Worm (Caenorhabditis elegans) whole organism, young adult: Measurements from ENCODE around the gene ZC132.9.
A peak's percentile ranks its signal among the peaks of the same experiment; 100 is the strongest.

Experiments
- B0035.1 ChIP-seq: sonication (generic microtip); optimal IDR thresholded peaks from 2 replicates; lab custom pipeline; 2016; ENCODE audit warnings: missing genetic modification characterization, mild to moderate bottlenecking, missing compliant biosample characterization, missing genotype, missing genetic modification reagents
- B0261.1 ChIP-seq: sonication (generic microtip); optimal IDR thresholded peaks from 2 replicates; lab custom pipeline; 2016; ENCODE audit warnings: mild to moderate bottlenecking, missing genetic modification characterization, moderate library complexity, missing compliant biosample characterization
- B0336.3 ChIP-seq: fragments of 200-800 bp; sonication (Bioruptor generic); IDR thresholded peaks from 2 replicates; pipeline ENCODE4 v1.3.6; 2022; ENCODE audit warnings: missing genetic modification characterization, missing compliant biosample characterization
- C06A6.2 ChIP-seq: fragments of 200-800 bp; sonication (Bioruptor generic); conservative IDR thresholded peaks from 2 replicates; pipeline ENCODE4 v1.3.6; 2022; ENCODE audit warnings: missing genetic modification characterization, missing compliant biosample characterization
- F23B12.7 ChIP-seq: sonication (generic microtip); optimal IDR thresholded peaks from 2 replicates; lab custom pipeline; 2017; ENCODE audit warnings: missing genetic modification characterization, mild to moderate bottlenecking, missing compliant biosample characterization, antibody characterized with exemption, moderate library complexity; ENCODE audit not compliant: insufficient read depth
- F39B2.1 ChIP-seq: fragments of 200-800 bp; sonication (Bioruptor generic); IDR thresholded peaks from 2 replicates; pipeline ENCODE4 v1.3.6; 2022; ENCODE audit warnings: missing genetic modification reagents, missing genetic modification characterization, missing compliant biosample characterization
- K11D2.4 ChIP-seq: fragments of 200-800 bp; sonication (Bioruptor generic); IDR thresholded peaks from 2 replicates; pipeline ENCODE4 v1.3.6; 2022; ENCODE audit warnings: missing genetic modification reagents, missing genetic modification characterization, missing compliant biosample characterization
- T07F8.4 ChIP-seq: sonication (generic microtip); optimal IDR thresholded peaks from 2 replicates; lab custom pipeline; 2016; ENCODE audit warnings: mild to moderate bottlenecking, missing genetic modification characterization, moderate library complexity, missing compliant biosample characterization
- Y56A3A.18 ChIP-seq: fragments of 200-800 bp; sonication (Bioruptor generic); IDR thresholded peaks from 2 replicates; pipeline ENCODE4 v1.3.6; 2022; ENCODE audit warnings: missing genetic modification reagents, missing genetic modification characterization, missing compliant biosample characterization
- Y95B8A.8 ChIP-seq: fragments of 200-800 bp; sonication (Bioruptor generic); IDR thresholded peaks from 2 replicates; pipeline ENCODE4 v1.3.6; 2022; ENCODE audit warnings: missing genetic modification reagents, missing genetic modification characterization, missing compliant biosample characterization
- ama-1 ChIP-seq, 3 experiments: fragments of 150-350 bp in 1 of 3; sonication (generic microtip) in 2 of 3; optimal IDR thresholded peaks; 2 replicates each; lab custom pipeline; 2014 to 2018; ENCODE audit warnings: missing biosample characterization in 2 of 3, missing genetic modification characterization in 2 of 3, missing genetic modification reagents in 2 of 3
- aptf-2 ChIP-seq: fragments of 200-800 bp; sonication (Bioruptor generic); conservative IDR thresholded peaks from 2 replicates; pipeline ENCODE4 v1.3.6; 2022; ENCODE audit warnings: missing genetic modification reagents, missing genetic modification characterization, missing compliant biosample characterization
- atf-7 ChIP-seq: sonication (generic microtip); optimal IDR thresholded peaks from 2 replicates; lab custom pipeline; 2017; ENCODE audit warnings: mild to moderate bottlenecking, missing genetic modification characterization, missing compliant biosample characterization
- athp-1 ChIP-seq: sonication (generic microtip); optimal IDR thresholded peaks from 2 replicates; lab custom pipeline; 2017; ENCODE audit warnings: mild to moderate bottlenecking, missing genetic modification characterization, missing compliant biosample characterization
- attf-3 ChIP-seq: fragments of 200-800 bp; sonication (Bioruptor generic); conservative IDR thresholded peaks from 2 replicates; pipeline ENCODE4 v1.3.6; 2022; ENCODE audit warnings: missing genetic modification reagents, missing genetic modification characterization, missing compliant biosample characterization
- attf-6 ChIP-seq: fragments of 200-800 bp; sonication (Bioruptor generic); IDR thresholded peaks from 2 replicates; pipeline ENCODE4 v1.3.6; 2022; ENCODE audit warnings: missing genetic modification reagents, missing genetic modification characterization, missing compliant biosample characterization
- ceh-79 ChIP-seq: sonication (generic microtip); optimal IDR thresholded peaks from 2 replicates; lab custom pipeline; 2017; ENCODE audit warnings: mild to moderate bottlenecking, missing genetic modification characterization, missing compliant biosample characterization
- dpl-1 ChIP-seq: fragments of 150-350 bp; optimal IDR thresholded peaks from 2 replicates; lab custom pipeline; 2014; ENCODE audit warnings: missing biosample characterization, missing genetic modification reagents, missing genetic modification characterization
- efl-1 ChIP-seq: fragments of 150-350 bp; optimal IDR thresholded peaks from 2 replicates; lab custom pipeline; 2014; ENCODE audit warnings: missing biosample characterization, missing genetic modification reagents, missing genetic modification characterization
- gei-17 ChIP-seq: fragments of 200-800 bp; sonication (Bioruptor generic); optimal IDR thresholded peaks from 2 replicates; lab custom pipeline; 2018; ENCODE audit warnings: mild to moderate bottlenecking, missing genetic modification characterization, missing compliant biosample characterization
- him-1 ChIP-seq: sonication (generic microtip); optimal IDR thresholded peaks from 2 replicates; lab custom pipeline; 2016; ENCODE audit warnings: missing genotype, missing genetic modification reagents, missing genetic modification characterization, missing compliant biosample characterization
- hlh-12 ChIP-seq: sonication (generic microtip); optimal IDR thresholded peaks from 2 replicates; lab custom pipeline; 2016; ENCODE audit warnings: missing genetic modification characterization, missing compliant biosample characterization
- hmg-1.2 ChIP-seq: fragments of 200-800 bp; sonication (Bioruptor generic); IDR thresholded peaks from 2 replicates; pipeline ENCODE4 v1.3.6; 2022; ENCODE audit warnings: missing genetic modification reagents, missing genetic modification characterization, missing compliant biosample characterization
- hrde-1 ChIP-seq: sonication (generic microtip); optimal IDR thresholded peaks from 2 replicates; lab custom pipeline; 2016; ENCODE audit warnings: missing genetic modification characterization, mild to moderate bottlenecking, missing compliant biosample characterization, moderate library complexity, missing genotype, missing genetic modification reagents, borderline replicate concordance
- lin-26 ChIP-seq: fragments of 200-800 bp; sonication (Bioruptor generic); IDR thresholded peaks from 2 replicates; pipeline ENCODE4 v1.3.6; 2022; ENCODE audit warnings: missing genetic modification reagents, missing genetic modification characterization, missing compliant biosample characterization
- lin-40 ChIP-seq: sonication (generic microtip); optimal IDR thresholded peaks from 2 replicates; lab custom pipeline; 2016; ENCODE audit warnings: missing genetic modification characterization, mild to moderate bottlenecking, missing compliant biosample characterization, missing genotype, missing genetic modification reagents
- lsl-1 ChIP-seq: fragments of 200-800 bp; sonication (Bioruptor generic); optimal IDR thresholded peaks from 2 replicates; lab custom pipeline; 2018; ENCODE audit warnings: mild to moderate bottlenecking, missing genetic modification characterization, moderate library complexity, missing compliant biosample characterization
- lsy-27 ChIP-seq: sonication (generic microtip); optimal IDR thresholded peaks from 2 replicates; lab custom pipeline; 2017; ENCODE audit warnings: missing genetic modification characterization, mild to moderate bottlenecking, missing compliant biosample characterization, antibody characterized with exemption, missing genotype, borderline replicate concordance; ENCODE audit not compliant: insufficient read depth
- madf-3 ChIP-seq: fragments of 200-800 bp; sonication (Bioruptor generic); IDR thresholded peaks from 2 replicates; pipeline ENCODE4 v1.3.6; 2022; ENCODE audit warnings: missing genetic modification reagents, missing genetic modification characterization, missing compliant biosample characterization
- madf-6 ChIP-seq: fragments of 200-800 bp; sonication (Bioruptor generic); IDR thresholded peaks from 2 replicates; pipeline ENCODE4 v1.3.6; 2022; ENCODE audit warnings: missing genetic modification reagents, missing genetic modification characterization, missing compliant biosample characterization
- mcd-1 ChIP-seq: fragments of 200-800 bp; sonication (Bioruptor generic); IDR thresholded peaks from 2 replicates; pipeline ENCODE4 v1.3.6; 2022; ENCODE audit warnings: missing genetic modification reagents, missing genetic modification characterization, missing compliant biosample characterization
- mel-28 ChIP-seq: sonication (generic microtip); optimal IDR thresholded peaks from 2 replicates; lab custom pipeline; 2016; ENCODE audit warnings: borderline replicate concordance, mild to moderate bottlenecking, missing genetic modification characterization, missing compliant biosample characterization
- nfyb-1 ChIP-seq: fragments of 200-800 bp; sonication (Bioruptor generic); IDR thresholded peaks from 2 replicates; pipeline ENCODE4 v1.3.6; 2022; ENCODE audit warnings: missing genetic modification reagents, missing genetic modification characterization, missing compliant biosample characterization
- rcor-1 ChIP-seq: fragments of 200-800 bp; sonication (Bioruptor generic); IDR thresholded peaks from 2 replicates; pipeline ENCODE4 v1.3.6; 2022; ENCODE audit warnings: missing genetic modification reagents, missing genetic modification characterization, missing compliant biosample characterization
- rec-8 ChIP-seq, 2 experiments: sonication (generic microtip); optimal IDR thresholded peaks; 2 replicates each; lab custom pipeline; 2016; ENCODE audit warnings: mild to moderate bottlenecking in 2 of 2, missing genetic modification characterization in 2 of 2, missing genetic modification reagents in 2 of 2, missing genotype in 2 of 2, missing biosample characterization in 1 of 2, missing compliant biosample characterization in 1 of 2, moderate library complexity in 1 of 2
- snpc-1.1 ChIP-seq: sonication (generic microtip); optimal IDR thresholded peaks from 2 replicates; lab custom pipeline; 2017; ENCODE audit warnings: missing genetic modification characterization, mild to moderate bottlenecking, missing compliant biosample characterization, antibody characterized with exemption, moderate library complexity, missing genotype, missing genetic modification reagents; ENCODE audit not compliant: insufficient read depth
- snpc-1.3 ChIP-seq: sonication (generic microtip); optimal IDR thresholded peaks from 2 replicates; lab custom pipeline; 2017; ENCODE audit warnings: missing genetic modification characterization, mild to moderate bottlenecking, missing compliant biosample characterization, antibody characterized with exemption, moderate library complexity, missing genotype, missing genetic modification reagents; ENCODE audit not compliant: insufficient read depth
- sptf-2 ChIP-seq: fragments of 200-800 bp; sonication (Bioruptor generic); optimal IDR thresholded peaks from 2 replicates; lab custom pipeline; 2018; ENCODE audit warnings: mild to moderate bottlenecking, missing genetic modification characterization, missing compliant biosample characterization
- unc-130 ChIP-seq: sonication (generic microtip); optimal IDR thresholded peaks from 2 replicates; lab custom pipeline; 2016; ENCODE audit warnings: missing genetic modification reagents, missing genetic modification characterization, missing compliant biosample characterization
- unc-62 ChIP-seq: fragments of 150-350 bp; optimal IDR thresholded peaks from 2 replicates; lab custom pipeline; 2014; ENCODE audit warnings: missing biosample characterization, missing genetic modification reagents, missing genetic modification characterization
- zfh-2 ChIP-seq: fragments of 200-800 bp; sonication (Bioruptor generic); conservative IDR thresholded peaks from 2 replicates; pipeline ENCODE4 v1.3.6; 2022; ENCODE audit warnings: missing genetic modification reagents, missing genetic modification characterization, missing compliant biosample characterization
- ztf-18 ChIP-seq: sonication (generic microtip); optimal IDR thresholded peaks from 2 replicates; lab custom pipeline; 2016; ENCODE audit warnings: missing genotype, mild to moderate bottlenecking, missing genetic modification characterization, missing compliant biosample characterization
- ztf-28 ChIP-seq: fragments of 200-800 bp; sonication (Bioruptor generic); IDR thresholded peaks from 2 replicates; pipeline ENCODE4 v1.3.6; 2022; ENCODE audit warnings: missing genetic modification reagents, missing genetic modification characterization, missing compliant biosample characterization
- ztf-6 ChIP-seq: fragments of 200-800 bp; sonication (Bioruptor generic); IDR thresholded peaks from 2 replicates; pipeline ENCODE4 v1.3.6; 2022; ENCODE audit warnings: missing genetic modification reagents, missing genetic modification characterization, missing compliant biosample characterization

ZC132.9 gene

DNA sequence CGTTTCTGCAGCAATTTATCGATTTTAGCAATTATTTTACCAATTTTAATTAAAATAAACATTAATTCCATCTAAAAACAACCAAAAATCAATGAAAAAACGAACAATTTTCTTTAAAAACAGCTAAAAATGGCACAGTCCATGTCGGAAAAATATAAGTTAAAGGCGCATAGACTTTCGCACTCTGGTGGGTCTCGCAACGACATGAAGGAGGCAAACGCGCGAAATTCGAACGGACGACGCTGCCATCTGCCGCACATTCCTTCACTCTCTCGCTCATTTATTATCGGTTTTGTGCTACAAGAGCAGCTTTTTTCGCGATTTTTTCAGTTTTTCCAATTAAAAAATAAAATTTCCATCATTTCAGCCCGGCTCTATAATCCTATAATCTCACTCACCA lies 27.0 kb upstream of the ZC132.9 start, which contains the start of gene mcm-7 (continued):
- TF ChIP-seq aptf-2 (GFP tag; lab: Robert Waterston, UW) (no peak), athp-1 (tag; lab: Kevin White, UChicago) (no peak), attf-3 (GFP tag; lab: Robert Waterston, UW) (0 out of 2 replicates have a peak, but pooled peaks have one; percentile 33), lin-26 (GFP tag; lab: Robert Waterston, UW) (no peak), attf-6 (GFP tag; lab: Robert Waterston, UW) (no peak), sptf-2 (GFP tag; lab: Kevin White, UChicago) (no peak), gei-17 (GFP tag; lab: Kevin White, UChicago) (no peak), B0261.1 (tag; lab: Kevin White, UChicago) (no peak), hmg-1.2 (GFP tag; lab: Robert Waterston, UW) (peak; percentile 59), rcor-1 (GFP tag; lab: Robert Waterston, UW) (peak; percentile 57; the same call in 1 of the 2 replicates), F23B12.7 (tag; lab: Kevin White, UChicago) (peak; percentile 45), K11D2.4 (no peak), atf-7 (no peak), mcd-1 (GFP tag; lab: Robert Waterston, UW) (peak; percentile 51; the same call in 1 of the 2 replicates), zfh-2 (no peak)

DNA sequence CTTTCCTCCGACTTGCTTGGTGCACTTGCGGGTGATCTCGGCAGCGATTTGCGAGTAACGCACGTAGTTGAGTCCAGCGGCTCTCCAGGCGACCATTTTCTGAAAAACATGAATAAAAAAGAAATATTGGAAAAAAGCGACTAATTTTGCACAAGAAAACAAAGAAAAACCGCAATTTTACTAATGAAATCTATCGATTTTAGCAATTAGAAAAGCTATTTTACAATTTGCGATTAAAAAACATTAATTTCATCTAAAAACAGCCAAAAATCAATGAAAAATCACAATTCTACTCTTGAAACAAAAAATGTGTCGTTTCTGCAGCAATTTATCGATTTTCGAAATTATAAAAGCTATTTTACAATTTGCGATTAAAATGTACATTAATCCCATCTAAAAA lies 26.6 kb upstream of the ZC132.9 start, which contains the start of gene hpo-18:
hpo-18 (minus strand) TSS at position 101 of the 400 bp plus-strand sequence.
- no peak for TF ChIP-seq hlh-12 (tag; lab: Kevin White, UChicago)

DNA sequence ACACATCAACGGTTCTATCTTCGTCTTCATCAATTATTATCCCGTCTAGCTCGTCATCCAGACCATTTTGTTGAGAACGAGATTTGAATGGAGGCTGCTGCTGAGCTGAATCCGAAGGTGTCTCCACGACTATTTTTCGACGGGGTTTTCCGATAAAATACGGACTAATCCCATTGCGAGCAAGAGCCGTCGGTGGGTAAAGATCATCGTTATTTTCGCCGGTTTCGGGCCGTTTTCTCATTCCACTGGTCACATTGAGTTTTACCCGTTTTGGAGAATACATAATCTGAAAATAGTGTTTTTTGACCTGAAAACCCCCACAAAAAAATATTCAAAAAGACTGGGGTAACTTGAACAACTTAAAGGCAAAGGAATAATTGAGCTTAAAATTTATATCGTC lies 25.9 kb upstream of the ZC132.9 start, which contains the start of gene figl-1:
figl-1 (minus strand) TSS at position 286 of the 400 bp plus-strand sequence.
- TF ChIP-seq T07F8.4 (tag; lab: Kevin White, UChicago), result no peak
- no peak for TF ChIP-seq efl-1
- TF ChIP-seq aptf-2 (GFP tag; lab: Robert Waterston, UW), result no peak
- no peak for TF ChIP-seq ama-1 (optimal IDR thresholded peaks at IDR 0.05; lab: Kevin White, UChicago)
- TF ChIP-seq ama-1 (GFP tag; optimal IDR thresholded peaks at IDR 0.05; lab: Kevin White, UChicago), result no peak
- TF ChIP-seq B0035.1 (tag; lab: Kevin White, UChicago), result no peak
- TF ChIP-seq snpc-1.3 (tag; lab: Kevin White, UChicago), result no peak
- no peak for TF ChIP-seq ztf-28 (GFP tag; lab: Robert Waterston, UW)
- no peak for TF ChIP-seq Y56A3A.18 (GFP tag; lab: Robert Waterston, UW)
- TF ChIP-seq snpc-1.1 (tag; lab: Kevin White, UChicago), result no peak
- 0 out of 2 replicates have a peak, but pooled peaks have one; percentile 59 for TF ChIP-seq madf-3
- TF ChIP-seq dpl-1 (GFP tag; lab: Kevin White, UChicago), result no peak
- TF ChIP-seq mel-28 (tag; lab: Kevin White, UChicago), result no peak
- TF ChIP-seq nfyb-1 (GFP tag; lab: Robert Waterston, UW), result peak; percentile 56
- TF ChIP-seq lsl-1 (GFP tag; lab: Kevin White, UChicago), result no peak
- no peak for TF ChIP-seq lin-40 (tag; lab: Kevin White, UChicago)
- no peak for TF ChIP-seq unc-62 (GFP tag; lab: Kevin White, UChicago)
- no peak for TF ChIP-seq ztf-18
- no peak; the same call in 1 of the 2 replicates for TF ChIP-seq B0336.3 (GFP tag; lab: Robert Waterston, UW)
- TF ChIP-seq K11D2.4, result no peak
- TF ChIP-seq him-1, result no peak
- no peak for TF ChIP-seq rec-8 (tag; optimal IDR thresholded peaks at IDR 0.05; lab: Kevin White, UChicago)
- no peak for TF ChIP-seq hrde-1
- peak; percentile 47 for TF ChIP-seq madf-6
- TF ChIP-seq F39B2.1 (GFP tag; lab: Robert Waterston, UW), result no peak
- no peak for TF ChIP-seq attf-3 (GFP tag; lab: Robert Waterston, UW)
- TF ChIP-seq C06A6.2, result no peak
- TF ChIP-seq athp-1 (tag; lab: Kevin White, UChicago), result peak; percentile 10
- TF ChIP-seq Y95B8A.8 (GFP tag; lab: Robert Waterston, UW), result no peak
- TF ChIP-seq lsy-27 (tag; lab: Kevin White, UChicago), result no peak
- TF ChIP-seq unc-130 (GFP tag; lab: Kevin White, UChicago), result no peak
- TF ChIP-seq ceh-79 (tag; lab: Kevin White, UChicago), result no peak
- no peak for TF ChIP-seq ztf-6 (GFP tag; lab: Robert Waterston, UW)
